Fruit fly (Drosophila melanogaster): Measurements from ENCODE around the gene Pi4KIIIalpha.
A peak's percentile ranks its signal among the peaks of the same experiment; 100 is the strongest.

DNA sequence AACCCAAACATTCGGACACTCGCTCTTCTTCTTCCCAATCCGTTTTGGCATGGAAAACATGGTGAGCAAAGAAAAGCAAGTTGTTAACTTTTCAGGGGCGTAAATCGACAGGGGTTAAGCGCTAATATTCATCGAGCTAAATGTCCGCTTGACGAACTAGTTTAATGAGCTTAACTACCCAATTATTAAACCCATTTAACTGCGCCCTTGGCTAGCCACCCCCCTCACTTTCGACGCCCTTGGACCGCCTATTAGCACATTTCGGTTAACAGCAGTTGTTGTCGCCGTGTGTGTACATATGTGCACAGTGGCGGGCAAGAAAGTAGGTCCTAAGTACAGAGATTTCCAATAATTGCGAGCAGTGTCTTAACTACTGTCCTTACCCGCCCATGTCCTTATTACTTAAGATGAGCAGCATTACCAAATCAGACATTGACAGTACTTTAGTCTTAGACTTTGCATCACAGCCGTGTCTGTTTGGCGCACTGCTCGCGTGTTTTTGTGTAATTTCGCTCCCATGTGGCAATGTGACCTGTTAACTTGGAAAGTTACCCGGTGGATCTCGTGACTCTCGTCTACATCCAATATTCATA lies 35.1 kb upstream of the Pi4KIIIalpha start:
- TF ChIP-seq h (GFP tag; optimal IDR thresholded peaks at IDR 0.05) (peak; percentile 96), Myc (optimal IDR thresholded peaks at IDR 0.05) (no peak), br (GFP tag; optimal IDR thresholded peaks at IDR 0.05) (peak; percentile 96), Dif (GFP tag; optimal IDR thresholded peaks at IDR 0.05; ENCODE audit: partially characterized antibody) (no peak), psq (GFP tag; optimal IDR thresholded peaks at IDR 0.05) (peak; percentile 89), GATAd (GFP tag; optimal IDR thresholded peaks at IDR 0.05) (peak; percentile 72), pan (optimal IDR thresholded peaks at IDR 0.05) (no peak), Hr83 (GFP tag; optimal IDR thresholded peaks at IDR 0.05; ENCODE audit: poor library complexity, severe bottlenecking) (peak; percentile 93), rgr (GFP tag; optimal IDR thresholded peaks at IDR 0.05) (peak; percentile 97), Sp1 (GFP tag; optimal IDR thresholded peaks at IDR 0.05) (peak; percentile 88), sv (GFP tag; optimal IDR thresholded peaks at IDR 0.05) (peak; percentile 89), ey (GFP tag; optimal IDR thresholded peaks at IDR 0.05) (peak; percentile 97), lola (GFP tag; optimal IDR thresholded peaks at IDR 0.05) (no peak), Dfd (GFP tag; optimal IDR thresholded peaks at IDR 0.05) (no peak)

Data from whole organism, wandering third instar larva.